Worm (Caenorhabditis elegans) whole organism, L1 larva: ENCODE measurements around the gene C06A1.6.
A peak's percentile ranks its signal among the peaks of the same experiment; 100 is the strongest.

ENCODE experiments used
- C16A3.4 ChIP-seq: fragments of 150-350 bp; optimal IDR thresholded peaks from 2 replicates; lab custom pipeline; 2014; ENCODE audit warnings: missing biosample characterization, missing genetic modification characterization
- F16B12.6 ChIP-seq: fragments of 150-350 bp; optimal IDR thresholded peaks from 2 replicates; lab custom pipeline; 2014; ENCODE audit warnings: missing biosample characterization, missing genetic modification characterization
- aha-1 ChIP-seq: fragments of 150-350 bp; optimal IDR thresholded peaks from 2 replicates; lab custom pipeline; 2014; ENCODE audit warnings: missing biosample characterization, missing genetic modification characterization
- aly-2 ChIP-seq: fragments of 150-350 bp; optimal IDR thresholded peaks from 2 replicates; lab custom pipeline; 2014; ENCODE audit warnings: missing biosample characterization, missing genetic modification characterization
- ama-1 ChIP-seq: fragments of 150-350 bp; optimal IDR thresholded peaks from 2 replicates; lab custom pipeline; 2014
- ceh-82 ChIP-seq, 3 experiments: fragments of 150-350 bp in 1 of 3; sonication (generic microtip) in 2 of 3; optimal IDR thresholded peaks; 2 replicates each; lab custom pipeline; 2014 to 2017; ENCODE audit warnings: missing biosample characterization in 3 of 3, missing genetic modification characterization in 3 of 3
- dsc-1 ChIP-seq: sonication (generic microtip); optimal IDR thresholded peaks from 2 replicates; lab custom pipeline; 2016; ENCODE audit warnings: mild to moderate bottlenecking, missing genetic modification characterization, missing compliant biosample characterization
- efl-1 ChIP-seq, 4 experiments: fragments of 150-350 bp; optimal IDR thresholded peaks in 3 of 4; peaks in 1 of 4; 1 replicate in 1 of 4; 2 replicates in 3 of 4; lab custom pipeline; 2014; ENCODE audit warnings: missing biosample characterization in 2 of 4, missing genetic modification characterization in 2 of 4, missing genetic modification reagents in 2 of 4
- efl-3 ChIP-seq: fragments of 200-800 bp; sonication (Bioruptor generic); optimal IDR thresholded peaks from 2 replicates; lab custom pipeline; 2018; ENCODE audit warnings: mild to moderate bottlenecking, missing genetic modification characterization, missing compliant biosample characterization
- egl-27 ChIP-seq, 2 experiments: fragments of 150-350 bp in 1 of 2; sonication (generic microtip); optimal IDR thresholded peaks; 3 replicates each; lab custom pipeline; 2017 to 2018; ENCODE audit warnings: missing biosample characterization in 2 of 2, missing genetic modification characterization in 2 of 2, missing genetic modification reagents in 2 of 2
- elt-2 ChIP-seq: sonication (generic microtip); optimal IDR thresholded peaks from 2 replicates; lab custom pipeline; 2016; ENCODE audit warnings: missing genetic modification characterization, mild to moderate bottlenecking, inconsistent platforms, missing compliant biosample characterization, missing genetic modification reagents
- elt-3 ChIP-seq, 6 experiments: fragments of 150-350 bp in 1 of 6; sonication (generic microtip); optimal IDR thresholded peaks; 2 replicates each; lab custom pipeline; 2017 to 2018; ENCODE audit warnings: missing biosample characterization in 6 of 6, missing genetic modification characterization in 6 of 6, inconsistent platforms in 1 of 6
- ets-5 ChIP-seq: fragments of 200-800 bp; sonication (Bioruptor generic); IDR thresholded peaks from 2 replicates; pipeline ENCODE4 v1.3.6; 2022; ENCODE audit warnings: missing genetic modification characterization, missing compliant biosample characterization
- fkh-10 ChIP-seq: sonication (generic microtip); optimal IDR thresholded peaks from 2 replicates; lab custom pipeline; 2017; ENCODE audit warnings: missing biosample characterization, missing genetic modification reagents, missing genetic modification characterization
- fkh-4 ChIP-seq: sonication (generic microtip); optimal IDR thresholded peaks from 2 replicates; lab custom pipeline; 2016; ENCODE audit warnings: missing compliant biosample characterization, missing genetic modification characterization, borderline replicate concordance
- fos-1 ChIP-seq: fragments of 150-350 bp; optimal IDR thresholded peaks from 2 replicates; lab custom pipeline; 2014; ENCODE audit warnings: missing biosample characterization, missing genetic modification characterization
- grh-1 ChIP-seq: fragments of 200-800 bp; sonication (Bioruptor generic); IDR thresholded peaks from 2 replicates; pipeline ENCODE4 v1.3.6; 2022; ENCODE audit warnings: missing genetic modification reagents, missing genetic modification characterization, missing compliant biosample characterization
- hlh-4 ChIP-seq: sonication (generic microtip); optimal IDR thresholded peaks from 2 replicates; lab custom pipeline; 2016; ENCODE audit warnings: mild to moderate bottlenecking, missing genetic modification characterization, missing compliant biosample characterization
- irx-1 ChIP-seq: sonication (generic microtip); optimal IDR thresholded peaks from 2 replicates; lab custom pipeline; 2016; ENCODE audit warnings: missing genetic modification characterization, missing compliant biosample characterization
- lin-14 ChIP-seq: fragments of 200-800 bp; sonication (Bioruptor generic); optimal IDR thresholded peaks from 2 replicates; lab custom pipeline; 2018; ENCODE audit warnings: mild to moderate bottlenecking, missing genetic modification characterization, moderate library complexity, missing compliant biosample characterization
- lin-15B ChIP-seq: fragments of 150-350 bp; sonication (generic microtip); optimal IDR thresholded peaks from 3 replicates; lab custom pipeline; 2014; ENCODE audit warnings: missing biosample characterization, missing genetic modification characterization
- lin-35 ChIP-seq, 2 experiments: fragments of 150-350 bp; optimal IDR thresholded peaks; 2 replicates each; lab custom pipeline; 2014; ENCODE audit warnings: missing biosample characterization in 2 of 2, missing genetic modification characterization in 2 of 2, missing genetic modification reagents in 2 of 2
- lir-3 ChIP-seq: sonication (generic microtip); optimal IDR thresholded peaks from 2 replicates; lab custom pipeline; 2016; ENCODE audit warnings: mild to moderate bottlenecking, missing genetic modification characterization, moderate library complexity, missing compliant biosample characterization; ENCODE audit not compliant: poor library complexity
- lsy-2 ChIP-seq, 2 experiments: fragments of 150-350 bp; optimal IDR thresholded peaks; 2 replicates each; lab custom pipeline; 2014; ENCODE audit warnings: missing biosample characterization in 2 of 2, missing genetic modification characterization in 2 of 2
- mab-9 ChIP-seq: fragments of 200-800 bp; sonication (Bioruptor generic); IDR thresholded peaks from 2 replicates; pipeline ENCODE4 v1.3.6; 2022; ENCODE audit warnings: missing genetic modification reagents, missing genetic modification characterization, missing compliant biosample characterization
- nhr-12 ChIP-seq: sonication (generic microtip); optimal IDR thresholded peaks from 2 replicates; lab custom pipeline; 2017; ENCODE audit warnings: missing biosample characterization, missing genetic modification characterization
- nhr-19 ChIP-seq: fragments of 200-800 bp; sonication (Bioruptor generic); conservative IDR thresholded peaks from 2 replicates; pipeline ENCODE4 v1.3.6; 2022; ENCODE audit warnings: missing genetic modification characterization, missing compliant biosample characterization
- nhr-47 ChIP-seq: sonication (generic microtip); optimal IDR thresholded peaks from 2 replicates; lab custom pipeline; 2016; ENCODE audit warnings: mild to moderate bottlenecking, missing genetic modification characterization, moderate library complexity, missing compliant biosample characterization
- nhr-85 ChIP-seq: sonication (generic microtip); peaks from one replicate; lab custom pipeline; 2016; ENCODE audit warnings: missing genetic modification characterization, inconsistent platforms, missing compliant biosample characterization
- nhr-90 ChIP-seq: sonication (generic microtip); optimal IDR thresholded peaks from 2 replicates; lab custom pipeline; 2016; ENCODE audit warnings: mild to moderate bottlenecking, missing genetic modification characterization, missing compliant biosample characterization; ENCODE audit not compliant: poor library complexity
- pax-3 ChIP-seq: fragments of 200-800 bp; sonication (Bioruptor generic); optimal IDR thresholded peaks from 2 replicates; lab custom pipeline; 2018; ENCODE audit warnings: mild to moderate bottlenecking, missing genetic modification characterization, moderate library complexity, missing compliant biosample characterization
- pqm-1 ChIP-seq: sonication (generic microtip); optimal IDR thresholded peaks from 3 replicates; lab custom pipeline; 2017; ENCODE audit warnings: missing biosample characterization, missing genetic modification characterization
- rnt-1 ChIP-seq: sonication (generic microtip); optimal IDR thresholded peaks from 2 replicates; lab custom pipeline; 2016; ENCODE audit warnings: mild to moderate bottlenecking, missing genetic modification characterization, moderate library complexity, missing compliant biosample characterization
- snu-23 ChIP-seq: sonication (generic microtip); optimal IDR thresholded peaks from 2 replicates; lab custom pipeline; 2016; ENCODE audit warnings: missing genetic modification characterization, missing compliant biosample characterization
- sox-4 ChIP-seq: sonication (generic microtip); optimal IDR thresholded peaks from 2 replicates; lab custom pipeline; 2016; ENCODE audit warnings: missing genetic modification characterization, missing compliant biosample characterization
- sptf-1 ChIP-seq: fragments of 150-350 bp; optimal IDR thresholded peaks from 2 replicates; lab custom pipeline; 2014; ENCODE audit warnings: missing biosample characterization, missing genetic modification characterization
- swsn-7 ChIP-seq: sonication (generic microtip); optimal IDR thresholded peaks from 2 replicates; lab custom pipeline; 2016; ENCODE audit warnings: missing genetic modification characterization, missing compliant biosample characterization
- unc-30 ChIP-seq: sonication (generic microtip); optimal IDR thresholded peaks from 2 replicates; lab custom pipeline; 2017; ENCODE audit warnings: missing biosample characterization, missing genetic modification characterization
- unc-86 ChIP-seq: sonication (generic microtip); optimal IDR thresholded peaks from 2 replicates; lab custom pipeline; 2016; ENCODE audit warnings: missing genetic modification characterization, missing compliant biosample characterization
- unc-98 ChIP-seq: fragments of 200-800 bp; sonication (Bioruptor generic); IDR thresholded peaks from 2 replicates; pipeline ENCODE4 v1.3.6; 2022; ENCODE audit warnings: missing genetic modification characterization, missing compliant biosample characterization
- vab-15 ChIP-seq: sonication (generic microtip); optimal IDR thresholded peaks from 2 replicates; lab custom pipeline; 2017; ENCODE audit warnings: missing genotype, mild to moderate bottlenecking, missing genetic modification characterization, missing compliant biosample characterization
- zip-4 ChIP-seq: fragments of 200-800 bp; sonication (Bioruptor generic); optimal IDR thresholded peaks from 2 replicates; lab custom pipeline; 2018; ENCODE audit warnings: mild to moderate bottlenecking, missing genetic modification characterization, moderate library complexity, missing compliant biosample characterization
- ztf-11 ChIP-seq, 2 experiments: sonication (generic microtip); optimal IDR thresholded peaks; 2 replicates each; lab custom pipeline; 2016 to 2017; ENCODE audit warnings: missing genetic modification characterization in 2 of 2, missing biosample characterization in 1 of 2, missing compliant biosample characterization in 1 of 2
- ztf-4 ChIP-seq: fragments of 150-350 bp; optimal IDR thresholded peaks from 2 replicates; lab custom pipeline; 2014; ENCODE audit warnings: missing biosample characterization, missing genetic modification characterization

C06A1.6 gene

ce11 chrII:10550872-10551647 lies 13.4 kb downstream of the C06A1.6 start (continued):
- TF ChIP-seq vab-15 (tag; lab: Kevin White, UChicago) (no peak), ceh-82 (tag; optimal IDR thresholded peaks at IDR 0.05; lab: Kevin White, UChicago) (no peak), fos-1 (tag; lab: Kevin White, UChicago) (no peak), nhr-47 (tag; lab: Kevin White, UChicago) (peak; percentile 38), efl-3 (GFP tag; lab: Kevin White, UChicago) (no peak), ets-5 (GFP tag; lab: Robert Waterston, UW) (no peak), aly-2 (tag; lab: Kevin White, UChicago) (no peak), lsy-2 (tag; optimal IDR thresholded peaks at IDR 0.05; lab: Kevin White, UChicago) (peak; percentile 14 to 26), egl-27 (tag; optimal IDR thresholded peaks at IDR 0.05; lab: Kevin White, UChicago) (no peak)
- TF ChIP-seq, all 84 proteins: peak for 26

- TF ChIP-seq snu-23 (GFP tag; lab: Kevin White, UChicago) (peak; percentile 10), ama-1 (peak; percentile 21), unc-86 (peak; percentile 4), nhr-85 (tag; lab: Kevin White, UChicago) (peak; percentile 15), C16A3.4 (tag; lab: Kevin White, UChicago) (no peak), swsn-7 (tag; lab: Kevin White, UChicago) (no peak), elt-2 (tag; lab: Kevin White, UChicago) (no peak), lin-14 (peak; percentile 57), grh-1 (GFP tag; lab: Robert Waterston, UW) (no peak), lin-35 (GFP tag; optimal IDR thresholded peaks at IDR 0.05; lab: Kevin White, UChicago) (no peak), fkh-10 (GFP tag; lab: Kevin White, UChicago) (peak; percentile 12), hlh-4 (tag; lab: Kevin White, UChicago) (no peak), ceh-82 (tag; optimal IDR thresholded peaks at IDR 0.05; lab: Kevin White, UChicago) (peak in 1 of 3 experiments; percentile 12), pax-3 (tag; lab: Kevin White, UChicago) (no peak), aha-1 (tag; lab: Kevin White, UChicago) (no peak), lir-3 (no peak), lsy-2 (tag; optimal IDR thresholded peaks at IDR 0.05; lab: Kevin White, UChicago) (peak in 1 of 2 experiments; percentile 44), sptf-1 (tag; lab: Kevin White, UChicago) (peak; percentile 94), zip-4 (GFP tag; lab: Kevin White, UChicago) (no peak), unc-98 (GFP tag; lab: Robert Waterston, UW) (no peak)
Measured at ce11 chrII:10550173-10550572, 14.3 kb downstream of the C06A1.6 start.

ce11 chrII:10548778-10549671 lies 15.5 kb downstream of the C06A1.6 start:
- TF ChIP-seq mab-9 (GFP tag; lab: Robert Waterston, UW): peak; percentile 66
- peak; percentile 44 for TF ChIP-seq lin-15B (tag; lab: Kevin White, UChicago)
- peak; percentile 85 for TF ChIP-seq C16A3.4 (tag; lab: Kevin White, UChicago)
- peak; percentile 87 for TF ChIP-seq ztf-4 (tag; lab: Kevin White, UChicago)
- TF ChIP-seq nhr-90: peak; percentile 65
- TF ChIP-seq irx-1 (tag; lab: Kevin White, UChicago): peak; percentile 34
- TF ChIP-seq nhr-12 (tag; lab: Kevin White, UChicago): no peak
- peak; percentile 76 for TF ChIP-seq nhr-19 (GFP tag; lab: Robert Waterston, UW)
- peak in 1 of 2 experiments; percentile 72 for TF ChIP-seq ztf-11 (tag; optimal IDR thresholded peaks at IDR 0.05; lab: Kevin White, UChicago)
- no peak for TF ChIP-seq fkh-4
- no peak for TF ChIP-seq unc-30 (tag; lab: Kevin White, UChicago)
- TF ChIP-seq aly-2 (tag; lab: Kevin White, UChicago): peak; percentile 16
- peak; percentile 29 for TF ChIP-seq F16B12.6 (tag; lab: Kevin White, UChicago)
- peak in 4 of 6 experiments; percentile 17 to 64 (median 50) for TF ChIP-seq elt-3 (tag; optimal IDR thresholded peaks at IDR 0.05; lab: Kevin White, UChicago)
- TF ChIP-seq lin-35 (GFP tag; optimal IDR thresholded peaks at IDR 0.05; lab: Kevin White, UChicago): peak; percentile 72 to 77
- TF ChIP-seq efl-1 (optimal IDR thresholded peaks at IDR 0.05; lab: Kevin White, UChicago): peak; percentile 71 to 82
- peak; percentile 44 to 92 for TF ChIP-seq efl-1 (GFP tag; optimal IDR thresholded peaks at IDR 0.05 in 1 of 2; lab: Kevin White, UChicago)
- TF ChIP-seq grh-1 (GFP tag; lab: Robert Waterston, UW): peak; percentile 39
- TF ChIP-seq sox-4 (tag; lab: Kevin White, UChicago): peak; percentile 36
- TF ChIP-seq rnt-1 (tag; lab: Kevin White, UChicago): peak; percentile 84
- TF ChIP-seq ets-5 (GFP tag; lab: Robert Waterston, UW): 0 out of 2 replicates have a peak, but pooled peaks have one; percentile 5
- TF ChIP-seq pqm-1: no peak
- peak; percentile 57 for TF ChIP-seq dsc-1 (tag; lab: Kevin White, UChicago)
- TF ChIP-seq pax-3 (tag; lab: Kevin White, UChicago): peak; percentile 66
